Fruit fly (Drosophila melanogaster) whole organism, adult: ENCODE results near the gene tau.

ENCODE experiments used
- CG12768 ChIP-seq: fragments of 200-800 bp; sonication (Bioruptor generic); optimal IDR thresholded peaks from 2 replicates; lab custom pipeline; 2017; ENCODE audit warnings: missing biosample characterization, missing genetic modification characterization, mild to moderate bottlenecking, moderate library complexity, missing genetic modification reagents
- CG1620 ChIP-seq: fragments of 200-800 bp; sonication (Bioruptor generic); optimal IDR thresholded peaks from 2 replicates; lab custom pipeline; 2016; ENCODE audit warnings: missing biosample characterization, missing genetic modification characterization
- CG5204 ChIP-seq: fragments of 200-800 bp; sonication (Bioruptor generic); optimal IDR thresholded peaks from 2 replicates; lab custom pipeline; 2016; ENCODE audit warnings: missing biosample characterization, missing genetic modification characterization
- CG7045 ChIP-seq: fragments of 200-800 bp; sonication (Bioruptor generic); optimal IDR thresholded peaks from 2 replicates; lab custom pipeline; 2017; ENCODE audit warnings: missing biosample characterization, mild to moderate bottlenecking, missing genetic modification characterization
- CG7101 ChIP-seq: fragments of 200-800 bp; sonication (Bioruptor generic); optimal IDR thresholded peaks from 2 replicates; lab custom pipeline; 2018; ENCODE audit warnings: missing biosample characterization, mild to moderate bottlenecking, missing genetic modification characterization, moderate library complexity
- Clk ChIP-seq: fragments of 200-800 bp; sonication (Bioruptor generic); optimal IDR thresholded peaks from 2 replicates; lab custom pipeline; 2017; ENCODE audit warnings: missing biosample characterization, missing genetic modification characterization
- Hr96 ChIP-seq: fragments of 200-800 bp; sonication (Bioruptor generic); optimal IDR thresholded peaks from 2 replicates; lab custom pipeline; 2016; ENCODE audit warnings: missing biosample characterization, missing genetic modification characterization
- Mnt ChIP-seq: fragments of 200-800 bp; sonication (Bioruptor generic); optimal IDR thresholded peaks from 2 replicates; lab custom pipeline; 2016; ENCODE audit warnings: missing biosample characterization, mild to moderate bottlenecking, missing genetic modification characterization
- bab1 ChIP-seq: fragments of 200-800 bp; sonication (Bioruptor generic); optimal IDR thresholded peaks from 3 replicates; lab custom pipeline; 2019; ENCODE audit warnings: missing biosample characterization, mild to moderate bottlenecking, missing genetic modification characterization, moderate library complexity
- kay ChIP-seq: fragments of 200-800 bp; sonication (Bioruptor generic); peaks from one replicate; lab custom pipeline; 2016; ENCODE audit warnings: missing biosample characterization, missing genetic modification characterization, borderline replicate concordance
- pad ChIP-seq: fragments of 200-800 bp; sonication (Bioruptor generic); optimal IDR thresholded peaks from 3 replicates; lab custom pipeline; 2017; ENCODE audit warnings: missing biosample characterization, missing genetic modification characterization, mild to moderate bottlenecking, moderate library complexity, missing genetic modification reagents
- tj ChIP-seq: fragments of 200-800 bp; sonication (Bioruptor generic); optimal IDR thresholded peaks from 3 replicates; lab custom pipeline; 2017; ENCODE audit warnings: missing biosample characterization, mild to moderate bottlenecking, missing genetic modification characterization, moderate library complexity

DNA sequence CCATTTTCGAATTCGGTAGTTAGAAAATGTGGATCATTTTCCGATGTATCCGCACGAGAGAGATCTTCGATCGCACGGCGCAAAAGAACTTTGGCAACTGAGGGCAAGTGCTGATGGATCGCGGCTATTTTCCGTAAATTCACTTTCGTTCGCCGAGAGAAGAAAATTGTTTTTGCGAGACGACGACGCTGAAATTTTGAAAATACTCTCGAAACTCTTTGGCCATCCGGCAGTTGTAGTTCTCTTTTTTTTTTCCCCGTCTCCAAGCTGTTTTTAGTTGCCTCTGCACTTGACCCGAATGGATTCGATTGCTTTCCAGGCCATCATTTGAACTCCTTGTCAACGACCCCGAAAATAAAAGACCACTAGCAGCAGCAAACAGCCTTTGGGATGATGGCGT lies 30.9 kb downstream of the tau start, which contains the start of gene CG5612:
- no peak for TF ChIP-seq CG1620 (GFP tag; lab: Kevin White, UChicago)
- TF ChIP-seq kay (GFP tag; lab: Kevin White, UChicago), result peak; percentile 25
- TF ChIP-seq CG7101 (tag; lab: Kevin White, UChicago), result no peak
- TF ChIP-seq tj (GFP tag; lab: Kevin White, UChicago), result no peak
- TF ChIP-seq Clk, result no peak
- TF ChIP-seq CG12768 (GFP tag; lab: Kevin White, UChicago), result no peak
- TF ChIP-seq Hr96 (GFP tag; lab: Kevin White, UChicago), result no peak
- no peak for TF ChIP-seq pad (GFP tag; lab: Kevin White, UChicago)
- no peak for TF ChIP-seq CG5204
- no peak for TF ChIP-seq CG7045 (GFP tag; lab: Kevin White, UChicago)
- no peak for TF ChIP-seq Mnt (GFP tag; lab: Kevin White, UChicago)
- TF ChIP-seq bab1 (GFP tag; lab: Kevin White, UChicago), result no peak
